Fruit fly (Drosophila melanogaster): ENCODE measurements around the gene CG16713.

CG16713 gene

dm6 chr2L:3656667-3657066 lies 38.5 kb downstream of the CG16713 start, which contains the start of gene for (continued):
- TF ChIP-seq CG4282 (GFP tag; optimal IDR thresholded peaks at IDR 0.05): no peak
- no peak for TF ChIP-seq TFAM (GFP tag; optimal IDR thresholded peaks at IDR 0.05)
- peak; percentile 93 for TF ChIP-seq CG12155 (GFP tag; optimal IDR thresholded peaks at IDR 0.05)
- no peak for TF ChIP-seq Scr (GFP tag; IDR thresholded peaks at IDR 0.05; ENCODE audit: partially characterized antibody)
- TF ChIP-seq CG42726 (GFP tag; IDR thresholded peaks at IDR 0.05; ENCODE audit: partially characterized antibody): peak; percentile 38; the same call in 1 of the 2 replicates
- peak; percentile 9; the same call in 1 of the 2 replicates for TF ChIP-seq amos (GFP tag; IDR thresholded peaks at IDR 0.05; ENCODE audit: partially characterized antibody)
- no peak for TF ChIP-seq Atf-2 (GFP tag; optimal IDR thresholded peaks at IDR 0.05)
- TF ChIP-seq CG11093 (GFP tag; IDR thresholded peaks at IDR 0.05): no peak
- TF ChIP-seq Pdp1 (GFP tag; optimal IDR thresholded peaks at IDR 0.05): no peak
- no peak for TF ChIP-seq ara (GFP tag; IDR thresholded peaks at IDR 0.05)
- TF ChIP-seq CG15073 (GFP tag; optimal IDR thresholded peaks at IDR 0.05): no peak
- no peak for TF ChIP-seq bsh (GFP tag; optimal IDR thresholded peaks at IDR 0.05)
- TF ChIP-seq pum (GFP tag; optimal IDR thresholded peaks at IDR 0.05): no peak
- no peak for TF ChIP-seq CG18619 (GFP tag; optimal IDR thresholded peaks at IDR 0.05)
- no peak for TF ChIP-seq CG30020 (tag; optimal IDR thresholded peaks at IDR 0.05)
- TF ChIP-seq chm (GFP tag; IDR thresholded peaks at IDR 0.05): peak; percentile 75
- TF ChIP-seq CG18764 (GFP tag; optimal IDR thresholded peaks at IDR 0.05): no peak
- no peak for TF ChIP-seq tx (GFP tag; optimal IDR thresholded peaks at IDR 0.05)
- peak; percentile 16 for TF ChIP-seq CG15601 (tag; optimal IDR thresholded peaks at IDR 0.05)
- TF ChIP-seq CG13775 (GFP tag; optimal IDR thresholded peaks at IDR 0.05): no peak
- peak; percentile 47 for TF ChIP-seq sd (tag; optimal IDR thresholded peaks at IDR 0.05)
- TF ChIP-seq CG32532 (GFP tag; IDR thresholded peaks at IDR 0.05): peak; percentile 19; the same call in 1 of the 2 replicates
- TF ChIP-seq kah (GFP tag; optimal IDR thresholded peaks at IDR 0.05): peak; percentile 56
- TF ChIP-seq Med (GFP tag): peak; percentile 50
- TF ChIP-seq toy (GFP tag; IDR thresholded peaks at IDR 0.05): no peak
- TF ChIP-seq CG2199 (GFP tag; IDR thresholded peaks at IDR 0.05): 0 out of 3 replicates have a peak, but pooled peaks have one; percentile 31
- no peak for TF ChIP-seq sqz (GFP tag; optimal IDR thresholded peaks at IDR 0.05)
- no peak for TF ChIP-seq Spps (tag; optimal IDR thresholded peaks at IDR 0.05)
- TF ChIP-seq wek (GFP tag; optimal IDR thresholded peaks at IDR 0.05): no peak
- no peak for TF ChIP-seq Fer1 (GFP tag; optimal IDR thresholded peaks at IDR 0.05)
- no peak for TF ChIP-seq org-1 (GFP tag; optimal IDR thresholded peaks at IDR 0.05)
- no peak for TF ChIP-seq CG16813 (GFP tag; IDR thresholded peaks at IDR 0.05; ENCODE audit: partially characterized antibody)
- no peak for TF ChIP-seq ap (GFP tag; IDR thresholded peaks at IDR 0.05)
- peak; percentile 9; the same call in 1 of the 2 replicates for TF ChIP-seq CG13287 (GFP tag; IDR thresholded peaks at IDR 0.05; ENCODE audit: partially characterized antibody)
- no peak for TF ChIP-seq CG6654 (GFP tag; optimal IDR thresholded peaks at IDR 0.05)
- no peak for TF ChIP-seq CG1792 (GFP tag; optimal IDR thresholded peaks at IDR 0.05)
- TF ChIP-seq ci (GFP tag; IDR thresholded peaks at IDR 0.05): peak; percentile 17; the same call in 1 of the 3 replicates
- TF ChIP-seq CG12769 (tag; optimal IDR thresholded peaks at IDR 0.05): no peak
- peak; percentile 15; the same call in 1 of the 2 replicates for TF ChIP-seq Rfx (GFP tag; IDR thresholded peaks at IDR 0.05)
- peak; percentile 21; the same call in 1 of the 2 replicates for TF ChIP-seq bbx (GFP tag; IDR thresholded peaks at IDR 0.05; ENCODE audit: partially characterized antibody)
- no peak for TF ChIP-seq wor (GFP tag; IDR thresholded peaks at IDR 0.05)
- TF ChIP-seq pfk (GFP tag; optimal IDR thresholded peaks at IDR 0.05): peak; percentile 76
- TF ChIP-seq CG17802 (tag; optimal IDR thresholded peaks at IDR 0.05): no peak
- TF ChIP-seq CG34422 (GFP tag; IDR thresholded peaks at IDR 0.05): peak; percentile 40; the same call in 1 of the 3 replicates
- no peak for TF ChIP-seq Tbp (GFP tag; optimal IDR thresholded peaks at IDR 0.05)
- TF ChIP-seq CG16779 (GFP tag; IDR thresholded peaks at IDR 0.05): no peak
- TF ChIP-seq CG12659 (GFP tag; optimal IDR thresholded peaks at IDR 0.05): no peak
- TF ChIP-seq CG2678 (tag; optimal IDR thresholded peaks at IDR 0.05): peak; percentile 21
- TF ChIP-seq Dbx (GFP tag; IDR thresholded peaks at IDR 0.05): no peak
- TF ChIP-seq salm (tag; optimal IDR thresholded peaks at IDR 0.05): no peak
